Worm (Caenorhabditis elegans) whole organism, midembryonic: ENCODE results near the gene E02H1.6.

ENCODE experiments used
- T22C8.4 ChIP-seq: fragments of 200-800 bp; sonication (Bioruptor generic); IDR thresholded peaks from 2 replicates; pipeline ENCODE4 v1.3.6; 2022; ENCODE audit warnings: missing genetic modification characterization, missing compliant biosample characterization
- flt-1 ChIP-seq: fragments of 200-800 bp; sonication (Bioruptor generic); IDR thresholded peaks from 2 replicates; pipeline ENCODE4 v1.3.6; 2022; ENCODE audit warnings: missing genetic modification characterization, missing compliant biosample characterization
- klf-2 ChIP-seq: fragments of 200-800 bp; sonication (Bioruptor generic); conservative IDR thresholded peaks from 2 replicates; pipeline ENCODE4 v1.3.6; 2022; ENCODE audit warnings: missing genetic modification reagents, missing genetic modification characterization, missing compliant biosample characterization
- med-1 ChIP-seq: sonication (generic microtip); optimal IDR thresholded peaks from 2 replicates; lab custom pipeline; 2017; ENCODE audit warnings: missing genetic modification characterization, mild to moderate bottlenecking, missing compliant biosample characterization, antibody characterized with exemption, missing genetic modification reagents; ENCODE audit not compliant: insufficient read depth
- ref-1 ChIP-seq: fragments of 200-800 bp; sonication (Bioruptor generic); conservative IDR thresholded peaks from 2 replicates; pipeline ENCODE4 v1.3.6; 2022; ENCODE audit warnings: missing genetic modification reagents, missing genetic modification characterization, missing compliant biosample characterization
- tab-1 ChIP-seq: fragments of 200-800 bp; sonication (Bioruptor generic); IDR thresholded peaks from 2 replicates; pipeline ENCODE4 v1.3.6; 2022; ENCODE audit warnings: missing genetic modification characterization, missing compliant biosample characterization
- ztf-23 ChIP-seq: fragments of 200-800 bp; sonication (Bioruptor generic); IDR thresholded peaks from 2 replicates; pipeline ENCODE4 v1.3.6; 2022; ENCODE audit warnings: missing genetic modification reagents, missing genetic modification characterization, missing compliant biosample characterization
- ztf-29 ChIP-seq: fragments of 200-800 bp; sonication (Bioruptor generic); IDR thresholded peaks from 2 replicates; pipeline ENCODE4 v1.3.6; 2022; ENCODE audit warnings: missing genetic modification reagents, missing genetic modification characterization, missing compliant biosample characterization

- no peak for TF ChIP-seq tab-1 (GFP tag; lab: Robert Waterston, UW)
- no peak for TF ChIP-seq ztf-29 (GFP tag; lab: Robert Waterston, UW)
- no peak for TF ChIP-seq ztf-23
- no peak for TF ChIP-seq ref-1 (GFP tag; lab: Robert Waterston, UW)
- no peak for TF ChIP-seq med-1 (GFP tag; lab: Kevin White, UChicago)
- TF ChIP-seq T22C8.4 (GFP tag; lab: Robert Waterston, UW) = no peak
- TF ChIP-seq flt-1 (GFP tag; lab: Robert Waterston, UW) = no peak
- TF ChIP-seq klf-2 (GFP tag; lab: Robert Waterston, UW) = no peak
Observed at ce11 chrII:9617902-9618245, 21.4 kb downstream of the E02H1.6 start.
